Fruit fly (Drosophila melanogaster) S2 (cell line): Measurements from ENCODE around the gene Scm.

Source experiments
- CG8478 ChIP-seq: fragments of >200 bp; optimal IDR thresholded peaks from 2 replicates; lab custom pipeline; 2018
- CTCF ChIP-seq, 2 experiments: fragments of >200 bp; optimal IDR thresholded peaks; 2 replicates each; lab custom pipeline; 2018

Scm gene

dm6 chr3R:9606913-9607804 lies 30.3 kb downstream of the Scm start:
- TF ChIP-seq CG8478, result no peak
- TF ChIP-seq CTCF (optimal IDR thresholded peaks at IDR 0.05; lab: Kevin White, UChicago), result no peak

dm6 chr3R:9605084-9605483 lies 32.3 kb downstream of the Scm start:
- TF ChIP-seq CG8478 (no peak), CTCF (optimal IDR thresholded peaks at IDR 0.05; lab: Kevin White, UChicago) (no peak)

- TF ChIP-seq CTCF (optimal IDR thresholded peaks at IDR 0.05; lab: Kevin White, UChicago) (no peak), CG8478 (no peak)
These were observed 32.9 kb downstream of the Scm start for dm6 chr3R:9604445-9605020.

- TF ChIP-seq CG8478, result no peak
- TF ChIP-seq CTCF (optimal IDR thresholded peaks at IDR 0.05; lab: Kevin White, UChicago), result no peak
These were observed 34.1 kb downstream of the Scm start for dm6 chr3R:9603022-9603942.

dm6 chr3R:9601949-9602348 lies 35.5 kb downstream of the Scm start:
- TF ChIP-seq CTCF (optimal IDR thresholded peaks at IDR 0.05; lab: Kevin White, UChicago), result no peak
- no peak for TF ChIP-seq CG8478

dm6 chr3R:9600558-9600959 lies 36.9 kb downstream of the Scm start:
- TF ChIP-seq CTCF (optimal IDR thresholded peaks at IDR 0.05; lab: Kevin White, UChicago), result no peak
- TF ChIP-seq CG8478, result no peak

- TF ChIP-seq CG8478 (no peak), CTCF (optimal IDR thresholded peaks at IDR 0.05; lab: Kevin White, UChicago) (no peak)
These were observed 39.3 kb downstream of the Scm start for dm6 chr3R:9598099-9598498.

- TF ChIP-seq CG8478 (no peak), CTCF (optimal IDR thresholded peaks at IDR 0.05; lab: Kevin White, UChicago) (no peak)
These were observed 40.8 kb downstream of the Scm start for dm6 chr3R:9596615-9597014.

dm6 chr3R:9595681-9596357 lies 41.6 kb downstream of the Scm start:
- TF ChIP-seq CTCF (optimal IDR thresholded peaks at IDR 0.05; lab: Kevin White, UChicago), result no peak
- TF ChIP-seq CG8478, result no peak

- TF ChIP-seq CTCF (optimal IDR thresholded peaks at IDR 0.05; lab: Kevin White, UChicago), result no peak
- no peak for TF ChIP-seq CG8478
These were observed 42.6 kb downstream of the Scm start for dm6 chr3R:9594839-9595238.

- TF ChIP-seq CTCF (optimal IDR thresholded peaks at IDR 0.05; lab: Kevin White, UChicago) (no peak), CG8478 (no peak)
These were observed 43.2 kb downstream of the Scm start for dm6 chr3R:9594251-9594581.

dm6 chr3R:9593408-9594250 lies 43.8 kb downstream of the Scm start:
- TF ChIP-seq CTCF (optimal IDR thresholded peaks at IDR 0.05; lab: Kevin White, UChicago) (no peak), CG8478 (no peak)

dm6 chr3R:9591769-9592388 lies 45.5 kb downstream of the Scm start:
- no peak for TF ChIP-seq CTCF (optimal IDR thresholded peaks at IDR 0.05; lab: Kevin White, UChicago)
- TF ChIP-seq CG8478, result no peak
